Worm (Caenorhabditis elegans): ENCODE results near the gene clc-1.

The clc-1 gene

ce11 chrX:11014394-11015280 lies 32.6 kb upstream of the clc-1 start:
- peak; percentile 80 for TF ChIP-seq blmp-1 (tag; optimal IDR thresholded peaks at IDR 0.05)
- TF ChIP-seq xbp-1 (tag; optimal IDR thresholded peaks at IDR 0.05) = no peak
- 0 out of 2 replicates have a peak, but pooled peaks have one; percentile 13 for TF ChIP-seq nhr-19 (GFP tag; conservative IDR thresholded peaks at IDR 0.05)
- peak; percentile 39 for TF ChIP-seq tbx-2 (tag; optimal IDR thresholded peaks at IDR 0.05)
- TF ChIP-seq nhr-90 (tag; optimal IDR thresholded peaks at IDR 0.05; ENCODE audit: poor library complexity) = peak; percentile 27
- no peak for TF ChIP-seq sptf-1 (tag; optimal IDR thresholded peaks at IDR 0.05)
- TF ChIP-seq dsc-1 (tag; optimal IDR thresholded peaks at IDR 0.05) = no peak
- TF ChIP-seq nhr-85 (tag) = peak; percentile 91
- peak; percentile 86 for TF ChIP-seq grh-1 (GFP tag; IDR thresholded peaks at IDR 0.05)
- no peak for TF ChIP-seq C34B4.2 (tag; optimal IDR thresholded peaks at IDR 0.05)
- TF ChIP-seq snu-23 (GFP tag; optimal IDR thresholded peaks at IDR 0.05) = peak; percentile 55
- TF ChIP-seq lsy-2 (tag; optimal IDR thresholded peaks at IDR 0.05) = peak in 1 of 2 experiments; percentile 51
- TF ChIP-seq ceh-88 (GFP tag; IDR thresholded peaks at IDR 0.05) = no peak
- no peak for TF ChIP-seq ces-1 (GFP tag; optimal IDR thresholded peaks at IDR 0.05)
- peak; percentile 31 for TF ChIP-seq mep-1 (tag; optimal IDR thresholded peaks at IDR 0.05)
- TF ChIP-seq nhr-76 (tag; optimal IDR thresholded peaks at IDR 0.05) = no peak
- TF ChIP-seq fos-1 (tag; optimal IDR thresholded peaks at IDR 0.05) = no peak
- TF ChIP-seq skn-1 (tag; optimal IDR thresholded peaks at IDR 0.05) = no peak
- TF ChIP-seq nhr-20 (tag; optimal IDR thresholded peaks at IDR 0.05) = peak; percentile 48
- peak in 1 of 2 experiments; percentile 26 for TF ChIP-seq lin-35 (GFP tag; optimal IDR thresholded peaks at IDR 0.05)
- no peak for TF ChIP-seq efl-1 (optimal IDR thresholded peaks at IDR 0.05)
- no peak for TF ChIP-seq efl-1 (GFP tag; optimal IDR thresholded peaks at IDR 0.05 in 1 of 2)
- no peak for TF ChIP-seq lin-39 (tag; optimal IDR thresholded peaks at IDR 0.05)
- peak in 1 of 3 experiments; percentile 4 for TF ChIP-seq ceh-82 (tag; optimal IDR thresholded peaks at IDR 0.05)
- peak; percentile 71 for TF ChIP-seq vab-15 (tag; optimal IDR thresholded peaks at IDR 0.05)
- TF ChIP-seq lin-14 (GFP tag; optimal IDR thresholded peaks at IDR 0.05) = peak; percentile 59
- TF ChIP-seq mdl-1 (tag; optimal IDR thresholded peaks at IDR 0.05) = peak in 1 of 2 experiments; percentile 40
- peak in 4 of 6 experiments; percentile 45 to 84 (median 74) for TF ChIP-seq elt-3 (tag; optimal IDR thresholded peaks at IDR 0.05)
- peak; percentile 47 for TF ChIP-seq nhr-71 (tag; optimal IDR thresholded peaks at IDR 0.05)

DNA sequence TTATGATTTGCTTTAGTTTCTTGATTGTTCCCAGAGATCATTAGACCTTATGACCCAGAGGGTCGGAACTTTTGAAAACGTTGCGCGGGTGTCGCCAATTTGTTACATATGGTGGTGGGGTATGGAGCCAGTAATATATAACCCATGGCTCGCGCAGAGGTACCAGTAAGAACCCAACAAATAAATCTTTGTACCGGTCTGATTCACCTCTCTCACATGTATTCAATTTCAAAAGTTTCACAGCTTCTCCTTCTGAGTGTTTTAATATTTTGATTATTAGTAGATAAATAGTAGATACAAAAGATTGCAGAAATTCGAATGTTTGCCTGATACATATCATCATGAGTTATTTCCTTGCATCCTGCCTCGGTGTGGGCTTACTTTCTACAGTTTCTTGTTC lies 31.1 kb upstream of the clc-1 start, which contains the start of gene egl-15:
egl-15 (plus strand) TSS at position 301 of the 400 bp plus-strand sequence.
- TF ChIP-seq efl-1 (optimal IDR thresholded peaks at IDR 0.05) (no peak), efl-1 (GFP tag; optimal IDR thresholded peaks at IDR 0.05 in 1 of 2) (peak in 1 of 2 experiments; percentile 30), dsc-1 (tag; optimal IDR thresholded peaks at IDR 0.05) (peak; percentile 31), grh-1 (GFP tag; IDR thresholded peaks at IDR 0.05) (no peak), pax-3 (tag; optimal IDR thresholded peaks at IDR 0.05) (no peak)

- TF ChIP-seq fos-1 (tag; optimal IDR thresholded peaks at IDR 0.05) = no peak
- TF ChIP-seq pag-3 (tag; optimal IDR thresholded peaks at IDR 0.05; ENCODE audit: borderline replicate concordance, insufficient read depth) = no peak
- no peak for TF ChIP-seq fkh-10 (GFP tag; optimal IDR thresholded peaks at IDR 0.05)
- no peak for TF ChIP-seq ceh-88 (GFP tag; IDR thresholded peaks at IDR 0.05)
- no peak for TF ChIP-seq nhr-76 (tag; optimal IDR thresholded peaks at IDR 0.05)
- no peak for TF ChIP-seq egl-27 (tag; optimal IDR thresholded peaks at IDR 0.05)
- TF ChIP-seq rnt-1 (tag; optimal IDR thresholded peaks at IDR 0.05) = no peak
- no peak for TF ChIP-seq C16A3.4 (tag; optimal IDR thresholded peaks at IDR 0.05)
- TF ChIP-seq nhr-84 (tag; optimal IDR thresholded peaks at IDR 0.05) = no peak
- TF ChIP-seq C34B4.2 (tag; optimal IDR thresholded peaks at IDR 0.05) = no peak
- no peak for TF ChIP-seq pax-3 (tag; optimal IDR thresholded peaks at IDR 0.05)
Measured at ce11 chrX:11028617-11029016, 18.6 kb upstream of the clc-1 start, which contains the start of gene ldb-1. TSS of gene ldb-1 (plus strand) at chrX:11028917.

Data from whole organism, L1 larva.